Fruit fly (Drosophila melanogaster) Kc167 (cell line): ENCODE results near the gene erm.

Source experiments
- Myc ChIP-seq: fragments of >200 bp; optimal IDR thresholded peaks from 2 replicates; lab custom pipeline; 2017; ENCODE audit warnings: missing external identifiers
- h ChIP-seq: fragments of >200 bp; optimal IDR thresholded peaks from 3 replicates; lab custom pipeline; 2018; ENCODE audit warnings: missing external identifiers
- insv ChIP-seq: fragments of >200 bp; optimal IDR thresholded peaks from 3 replicates; lab custom pipeline; 2018; ENCODE audit warnings: missing external identifiers
- psq ChIP-seq: fragments of >200 bp; optimal IDR thresholded peaks from 2 replicates; lab custom pipeline; 2017; ENCODE audit warnings: missing external identifiers

DNA sequence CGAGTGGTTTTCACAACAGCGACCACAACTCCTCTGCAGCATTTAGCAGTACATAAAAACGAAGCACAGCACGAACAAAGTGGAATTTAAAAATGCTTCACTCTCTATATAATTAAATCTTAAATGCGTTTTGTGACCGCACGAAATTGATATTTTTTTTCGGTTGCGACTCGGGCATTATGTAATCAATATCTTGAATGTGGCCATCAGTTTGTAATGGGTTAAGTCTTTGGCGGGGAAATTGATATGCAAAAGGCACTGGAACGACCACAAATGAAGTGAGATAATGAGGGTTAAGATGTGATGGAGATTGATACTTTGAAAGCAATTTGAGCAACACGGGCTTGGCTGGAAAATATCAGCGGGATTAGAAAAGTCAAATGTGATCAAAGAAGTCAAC, 46.3 kb downstream of the erm start:
- TF ChIP-seq Myc (lab: Kevin White, UChicago) (no peak), h (lab: Kevin White, UChicago) (no peak), psq (lab: Kevin White, UChicago) (no peak), insv (lab: Kevin White, UChicago) (no peak)
